Worm (Caenorhabditis elegans) whole organism, young adult: Measurements from ENCODE around the gene chil-11.

ENCODE experiments used
- ama-1 ChIP-seq, 3 experiments: fragments of 150-350 bp in 1 of 3; sonication (generic microtip) in 2 of 3; optimal IDR thresholded peaks; 2 replicates each; lab custom pipeline; 2014 to 2018; ENCODE audit warnings: missing biosample characterization in 2 of 3, missing genetic modification characterization in 2 of 3, missing genetic modification reagents in 2 of 3
- lin-26 ChIP-seq: fragments of 200-800 bp; sonication (Bioruptor generic); IDR thresholded peaks from 2 replicates; pipeline ENCODE4 v1.3.6; 2022; ENCODE audit warnings: missing genetic modification reagents, missing genetic modification characterization, missing compliant biosample characterization
- sea-2 ChIP-seq: fragments of 200-800 bp; sonication (Bioruptor generic); IDR thresholded peaks from 2 replicates; pipeline ENCODE4 v1.3.6; 2022; ENCODE audit warnings: missing genetic modification characterization, missing compliant biosample characterization
- unc-130 ChIP-seq: sonication (generic microtip); optimal IDR thresholded peaks from 2 replicates; lab custom pipeline; 2016; ENCODE audit warnings: missing genetic modification reagents, missing genetic modification characterization, missing compliant biosample characterization

- TF ChIP-seq sea-2 (GFP tag; lab: Robert Waterston, UW) (no peak), lin-26 (GFP tag; lab: Robert Waterston, UW) (peak; percentile 46; the same call in 1 of the 2 replicates), unc-130 (GFP tag; lab: Kevin White, UChicago) (no peak), ama-1 (optimal IDR thresholded peaks at IDR 0.05; lab: Kevin White, UChicago) (no peak), ama-1 (GFP tag; optimal IDR thresholded peaks at IDR 0.05; lab: Kevin White, UChicago) (no peak)
Measured at ce11 chrIV:5753253-5753652, 12.1 kb downstream of the chil-11 start.
